Fruit fly (Drosophila melanogaster) whole organism, embryonic: ENCODE data around the gene PGAP2.

ENCODE experiments used
- Ada2b ChIP-seq: fragments of 200-800 bp; sonication (Bioruptor generic); IDR thresholded peaks from 2 replicates; pipeline ENCODE4 v1.3.6; 2022; ENCODE audit warnings: missing biosample characterization, missing genetic modification characterization
- Aef1 ChIP-seq: fragments of 200-800 bp; sonication (Bioruptor generic); IDR thresholded peaks from 3 replicates; pipeline ENCODE4 v1.3.6; 2022; ENCODE audit warnings: missing biosample characterization, missing genetic modification characterization
- CG11560 ChIP-seq: fragments of 200-800 bp; sonication (Bioruptor generic); IDR thresholded peaks from 3 replicates; pipeline ENCODE4 v1.3.6; 2022; ENCODE audit warnings: missing biosample characterization, missing genetic modification characterization
- CG11723 ChIP-seq: fragments of 200-800 bp; sonication (Bioruptor generic); optimal IDR thresholded peaks from 2 replicates; lab custom pipeline; 2017; ENCODE audit warnings: missing biosample characterization, mild to moderate bottlenecking, missing genetic modification characterization
- CG12942 ChIP-seq: fragments of 200-800 bp; sonication (Bioruptor generic); optimal IDR thresholded peaks from 3 replicates; lab custom pipeline; 2016; ENCODE audit warnings: missing biosample characterization, missing genetic modification characterization
- CG14050 ChIP-seq: fragments of 200-800 bp; sonication (Bioruptor generic); IDR thresholded peaks from 3 replicates; pipeline ENCODE4 v1.3.6; 2022; ENCODE audit warnings: missing biosample characterization, missing genetic modification characterization
- CG15601 ChIP-seq: fragments of 200-800 bp; sonication (Bioruptor generic); optimal IDR thresholded peaks from 3 replicates; lab custom pipeline; 2019; ENCODE audit warnings: missing biosample characterization, mild to moderate bottlenecking, missing genetic modification characterization, moderate library complexity
- CG17186 ChIP-seq: fragments of 200-800 bp; sonication (Bioruptor generic); optimal IDR thresholded peaks from 3 replicates; lab custom pipeline; 2017; ENCODE audit warnings: missing biosample characterization, missing genetic modification reagents, missing genetic modification characterization
- CG2202 ChIP-seq: fragments of 200-800 bp; sonication (Bioruptor generic); optimal IDR thresholded peaks from 2 replicates; lab custom pipeline; 2018; ENCODE audit warnings: missing biosample characterization, mild to moderate bottlenecking, missing genetic modification characterization
- CG30431 ChIP-seq: fragments of 200-800 bp; sonication (Bioruptor generic); optimal IDR thresholded peaks from 2 replicates; lab custom pipeline; 2017; ENCODE audit warnings: missing biosample characterization, missing genetic modification characterization
- CG31388 ChIP-seq: fragments of 200-800 bp; sonication (Bioruptor generic); optimal IDR thresholded peaks from 2 replicates; lab custom pipeline; 2016; ENCODE audit warnings: missing biosample characterization, missing genetic modification characterization
- CG32532 ChIP-seq: fragments of 200-800 bp; sonication (Bioruptor generic); IDR thresholded peaks from 2 replicates; pipeline ENCODE4 v1.3.6; 2022; ENCODE audit warnings: missing biosample characterization, missing genetic modification characterization
- CG34224 ChIP-seq: fragments of 200-800 bp; sonication (Bioruptor generic); IDR thresholded peaks from 3 replicates; pipeline ENCODE4 v1.3.6; 2022; ENCODE audit warnings: missing biosample characterization, missing genetic modification characterization; ENCODE audit not compliant: partially characterized antibody
- CG3838 ChIP-seq: fragments of 200-800 bp; sonication (Bioruptor generic); optimal IDR thresholded peaks from 3 replicates; lab custom pipeline; 2016; ENCODE audit warnings: missing biosample characterization, missing genetic modification characterization
- CG4617 ChIP-seq: fragments of 200-800 bp; sonication (Bioruptor generic); optimal IDR thresholded peaks from 3 replicates; lab custom pipeline; 2016; ENCODE audit warnings: missing biosample characterization, missing genetic modification characterization, borderline replicate concordance
- CG4820 ChIP-seq: fragments of 200-800 bp; sonication (Bioruptor generic); optimal IDR thresholded peaks from 3 replicates; lab custom pipeline; 2016; ENCODE audit warnings: missing biosample characterization, missing genetic modification characterization
- CG6765 ChIP-seq: fragments of 200-800 bp; sonication (Bioruptor generic); optimal IDR thresholded peaks from 3 replicates; lab custom pipeline; 2017; ENCODE audit warnings: missing biosample characterization, mild to moderate bottlenecking, missing genetic modification characterization
- CG6791 ChIP-seq: fragments of 200-800 bp; sonication (Bioruptor generic); IDR thresholded peaks from 3 replicates; pipeline ENCODE4 v1.3.6; 2022; ENCODE audit warnings: missing biosample characterization, missing genetic modification characterization; ENCODE audit not compliant: partially characterized antibody
- CG6813 ChIP-seq: fragments of 200-800 bp; sonication (Bioruptor generic); optimal IDR thresholded peaks from 2 replicates; lab custom pipeline; 2017; ENCODE audit warnings: missing biosample characterization, missing genetic modification characterization, mild to moderate bottlenecking, moderate library complexity, missing genetic modification reagents
- CG8388 ChIP-seq: fragments of 200-800 bp; sonication (Bioruptor generic); optimal IDR thresholded peaks from 2 replicates; lab custom pipeline; 2019; ENCODE audit warnings: missing biosample characterization, mild to moderate bottlenecking, missing genetic modification characterization, moderate library complexity
- CG8924 ChIP-seq: fragments of 200-800 bp; optimal IDR thresholded peaks from 3 replicates; lab custom pipeline; 2019; ENCODE audit warnings: missing biosample characterization, mild to moderate bottlenecking, missing genetic modification characterization, moderate library complexity
- CG9876 ChIP-seq: fragments of 200-800 bp; sonication (Bioruptor generic); optimal IDR thresholded peaks from 2 replicates; lab custom pipeline; 2016; ENCODE audit warnings: missing biosample characterization, missing genetic modification characterization
- D19B ChIP-seq: fragments of 200-800 bp; sonication (Bioruptor generic); optimal IDR thresholded peaks from 2 replicates; lab custom pipeline; 2017; ENCODE audit warnings: missing biosample characterization, mild to moderate bottlenecking, missing genetic modification characterization
- H2.0 ChIP-seq: fragments of 200-800 bp; sonication (Bioruptor generic); IDR thresholded peaks from 2 replicates; pipeline ENCODE4 v1.3.6; 2022; ENCODE audit warnings: missing biosample characterization, missing genetic modification characterization
- HLH4C ChIP-seq: fragments of 200-800 bp; sonication (Bioruptor generic); IDR thresholded peaks from 3 replicates; pipeline ENCODE4 v1.3.6; 2022; ENCODE audit warnings: missing biosample characterization, missing genetic modification characterization; ENCODE audit not compliant: partially characterized antibody
- Hmx ChIP-seq: fragments of 200-800 bp; sonication (Bioruptor generic); optimal IDR thresholded peaks from 2 replicates; lab custom pipeline; 2016; ENCODE audit warnings: missing biosample characterization, missing genetic modification characterization
- Hr3 ChIP-seq: fragments of 200-800 bp; sonication (Bioruptor generic); optimal IDR thresholded peaks from 3 replicates; lab custom pipeline; 2016; ENCODE audit warnings: missing biosample characterization, missing genetic modification characterization
- Lhr ChIP-seq: fragments of 200-800 bp; sonication (Bioruptor generic); optimal IDR thresholded peaks from 3 replicates; lab custom pipeline; 2017; ENCODE audit warnings: mild to moderate bottlenecking, missing biosample characterization, missing genetic modification reagents, missing genetic modification characterization
- Mrtf ChIP-seq: fragments of 200-800 bp; sonication (Bioruptor generic); IDR thresholded peaks from 3 replicates; pipeline ENCODE4 v1.3.6; 2022; ENCODE audit warnings: missing biosample characterization, missing genetic modification characterization
- NC2β ChIP-seq: fragments of 200-800 bp; sonication (Bioruptor generic); optimal IDR thresholded peaks from 2 replicates; lab custom pipeline; 2016; ENCODE audit warnings: missing biosample characterization, missing genetic modification characterization
- Oli ChIP-seq: fragments of 200-800 bp; sonication (Bioruptor generic); optimal IDR thresholded peaks from 2 replicates; lab custom pipeline; 2018; ENCODE audit warnings: missing biosample characterization, mild to moderate bottlenecking, missing genetic modification characterization, moderate library complexity
- Side ChIP-seq: fragments of 200-800 bp; sonication (Bioruptor generic); optimal IDR thresholded peaks from 2 replicates; lab custom pipeline; 2016; ENCODE audit warnings: missing biosample characterization, missing genetic modification characterization
- Sin3A ChIP-seq: fragments of >200 bp; optimal IDR thresholded peaks from 2 replicates; lab custom pipeline; 2018
- Sry-δ ChIP-seq: fragments of 200-800 bp; sonication (Bioruptor generic); optimal IDR thresholded peaks from 2 replicates; lab custom pipeline; 2016; ENCODE audit warnings: missing biosample characterization, missing genetic modification characterization
- Ssrp ChIP-seq: fragments of 200-800 bp; sonication (Bioruptor generic); optimal IDR thresholded peaks from 2 replicates; lab custom pipeline; 2018; ENCODE audit warnings: missing biosample characterization, mild to moderate bottlenecking, missing genetic modification characterization, moderate library complexity
- Xrp1 ChIP-seq: fragments of 200-800 bp; sonication (Bioruptor generic); IDR thresholded peaks from 2 replicates; pipeline ENCODE4 v1.3.6; 2022; ENCODE audit warnings: missing biosample characterization, missing genetic modification characterization
- amos ChIP-seq: fragments of 200-800 bp; sonication (Bioruptor generic); IDR thresholded peaks from 2 replicates; pipeline ENCODE4 v1.3.6; 2022; ENCODE audit warnings: missing biosample characterization, missing genetic modification characterization; ENCODE audit not compliant: partially characterized antibody
- chinmo ChIP-seq: fragments of 200-800 bp; sonication (Bioruptor generic); IDR thresholded peaks from 4 replicates; pipeline ENCODE4 v1.3.6; 2022; ENCODE audit warnings: missing biosample characterization, missing genetic modification characterization; ENCODE audit not compliant: partially characterized antibody
- crp ChIP-seq, 2 experiments: fragments of 200-800 bp; sonication (Bioruptor generic); optimal IDR thresholded peaks; 2 replicates in 1 of 2; 3 replicates in 1 of 2; lab custom pipeline; 2017; ENCODE audit warnings: missing biosample characterization in 2 of 2, missing genetic modification characterization in 2 of 2, mild to moderate bottlenecking in 1 of 2, moderate library complexity in 1 of 2
- dm ChIP-seq: fragments of 200-800 bp; sonication (Bioruptor generic); optimal IDR thresholded peaks from 3 replicates; lab custom pipeline; 2016; ENCODE audit warnings: missing biosample characterization, missing genetic modification characterization
- dmrt11E ChIP-seq: fragments of 200-800 bp; sonication (Bioruptor generic); optimal IDR thresholded peaks from 3 replicates; lab custom pipeline; 2018; ENCODE audit warnings: missing biosample characterization, mild to moderate bottlenecking, missing genetic modification characterization, moderate library complexity
- kni ChIP-seq: fragments of 200-800 bp; sonication (Bioruptor generic); optimal IDR thresholded peaks from 3 replicates; lab custom pipeline; 2017; ENCODE audit warnings: mild to moderate bottlenecking, missing biosample characterization, missing genetic modification reagents, missing genetic modification characterization
- knrl ChIP-seq: fragments of 200-800 bp; sonication (Bioruptor generic); IDR thresholded peaks from 3 replicates; pipeline ENCODE4 v1.3.6; 2022; ENCODE audit warnings: missing biosample characterization, missing genetic modification characterization; ENCODE audit not compliant: partially characterized antibody
- lmd ChIP-seq: fragments of 200-800 bp; sonication (Bioruptor generic); IDR thresholded peaks from 2 replicates; pipeline ENCODE4 v1.3.6; 2022; ENCODE audit warnings: missing biosample characterization, missing genetic modification characterization
- pan ChIP-seq, 4 experiments: fragments of >200 bp in 3 of 4; fragments of 200-800 bp in 1 of 4; sonication (Bioruptor generic) in 1 of 4; optimal IDR thresholded peaks in 3 of 4; IDR thresholded peaks in 1 of 4; 2 replicates each; pipeline versions ENCODE4 v1.3.6 to Lab custom; 2017 to 2022; ENCODE audit warnings: missing biosample characterization in 2 of 4, missing genetic modification characterization in 2 of 4, mixed read lengths in 1 of 4
- tll ChIP-seq, 2 experiments: fragments of 200-800 bp in 1 of 2; fragments of >200 bp in 1 of 2; sonication (Bioruptor generic) in 1 of 2; optimal IDR thresholded peaks; 2 replicates each; lab custom pipeline; 2017 to 2019; ENCODE audit warnings: missing biosample characterization in 2 of 2, missing genetic modification characterization in 2 of 2, mild to moderate bottlenecking in 1 of 2, moderate library complexity in 1 of 2
- unc-4 ChIP-seq: fragments of 200-800 bp; sonication (Bioruptor generic); IDR thresholded peaks from 2 replicates; pipeline ENCODE4 v1.3.6; 2022; ENCODE audit warnings: missing biosample characterization, missing genetic modification characterization; ENCODE audit not compliant: partially characterized antibody
- yki ChIP-seq: fragments of >200 bp; optimal IDR thresholded peaks from 3 replicates; lab custom pipeline; 2018
- zfh1 ChIP-seq: fragments of 200-800 bp; sonication (Bioruptor generic); IDR thresholded peaks from 3 replicates; pipeline ENCODE4 v1.3.6; 2022; ENCODE audit warnings: missing biosample characterization, missing genetic modification characterization

The PGAP2 gene

DNA sequence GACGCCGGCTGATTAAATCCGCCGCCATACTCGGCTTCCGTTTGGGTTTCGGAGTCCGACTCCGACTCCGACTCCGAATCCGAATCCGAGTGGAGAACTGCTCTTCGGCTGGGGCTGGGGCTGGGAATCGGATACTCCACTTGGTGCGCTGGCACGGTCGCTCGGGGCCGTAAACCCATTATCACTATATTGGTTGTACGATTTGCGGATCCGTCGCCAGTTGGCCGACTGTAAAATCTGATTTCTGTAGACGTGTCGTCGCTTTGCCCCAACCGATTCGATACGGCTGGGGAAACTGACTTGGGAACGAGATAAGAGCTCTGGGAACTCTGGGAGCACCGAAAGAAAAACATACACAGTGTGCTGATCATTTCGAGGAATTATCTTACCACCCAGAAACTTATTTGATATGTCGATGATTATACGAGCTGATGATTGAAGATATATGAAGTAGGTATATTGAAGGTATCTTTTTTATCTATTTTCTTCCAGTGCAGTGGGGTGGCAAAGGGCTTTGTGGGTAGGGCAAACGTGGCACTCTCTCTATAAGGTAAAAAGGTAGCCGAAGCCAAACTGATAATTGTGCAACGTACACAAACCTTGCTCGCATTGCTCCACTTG, 38.7 kb upstream of the PGAP2 start (continued):
- peak; percentile 44; the same call in 1 of the 3 replicates for TF ChIP-seq Mrtf (GFP tag; lab: Robert Waterston, UW)
- peak; percentile 41 for TF ChIP-seq NC2β (GFP tag; lab: Kevin White, UChicago)
- TF ChIP-seq CG11723 = no peak
- peak; percentile 8 for TF ChIP-seq Side
- no peak for TF ChIP-seq yki (lab: Kevin White, UChicago)
- no peak for TF ChIP-seq pan (optimal IDR thresholded peaks at IDR 0.05; lab: Kevin White, UChicago)
- peak in 1 of 2 experiments; percentile 56 for TF ChIP-seq pan (GFP tag; optimal IDR thresholded peaks at IDR 0.05 in 1 of 2, IDR thresholded peaks at IDR 0.05 in 1 of 2)
- TF ChIP-seq Lhr (GFP tag; lab: Kevin White, UChicago) = no peak
- no peak for TF ChIP-seq CG30431 (GFP tag; lab: Kevin White, UChicago)
- no peak for TF ChIP-seq HLH4C (GFP tag; lab: Robert Waterston, UW)
- TF ChIP-seq D19B = no peak
- TF ChIP-seq CG8924 (tag; lab: Kevin White, UChicago) = peak; percentile 73
- TF ChIP-seq lmd (GFP tag; lab: Robert Waterston, UW) = peak; percentile 44
- TF ChIP-seq unc-4 = no peak
- peak; percentile 25 for TF ChIP-seq dmrt11E (tag; lab: Kevin White, UChicago)
- no peak for TF ChIP-seq CG31388 (GFP tag; lab: Kevin White, UChicago)
- no peak for TF ChIP-seq CG9876 (GFP tag; lab: Kevin White, UChicago)
- TF ChIP-seq CG34224 (GFP tag; lab: Robert Waterston, UW) = no peak
- no peak for TF ChIP-seq dm (GFP tag; lab: Kevin White, UChicago)
- no peak for TF ChIP-seq crp (GFP tag; optimal IDR thresholded peaks at IDR 0.05; lab: Kevin White, UChicago)
- no peak for TF ChIP-seq Ada2b (GFP tag; lab: Robert Waterston, UW)
- TF ChIP-seq CG17186 (GFP tag; lab: Kevin White, UChicago) = no peak
- no peak for TF ChIP-seq CG6791 (GFP tag; lab: Robert Waterston, UW)
- TF ChIP-seq Hmx = no peak
- no peak for TF ChIP-seq amos (GFP tag; lab: Robert Waterston, UW)
- TF ChIP-seq CG6765 = no peak
- no peak for TF ChIP-seq CG4820 (GFP tag; lab: Kevin White, UChicago)
- TF ChIP-seq CG3838 = no peak
- peak; percentile 33 for TF ChIP-seq CG8388 (GFP tag; lab: Kevin White, UChicago)
- no peak for TF ChIP-seq Sin3A (lab: Kevin White, UChicago)
- peak; percentile 48 for TF ChIP-seq Oli (tag; lab: Kevin White, UChicago)
- no peak for TF ChIP-seq CG4617
- TF ChIP-seq Sry-δ = no peak
- TF ChIP-seq Aef1 (GFP tag; lab: Robert Waterston, UW) = peak; percentile 57; the same call in 2 of the 3 replicates
- peak; percentile 13; the same call in 1 of the 2 replicates for TF ChIP-seq CG32532 (GFP tag; lab: Robert Waterston, UW)
- no peak for TF ChIP-seq kni
- no peak for TF ChIP-seq CG12942 (GFP tag; lab: Kevin White, UChicago)
- TF ChIP-seq zfh1 (GFP tag; lab: Robert Waterston, UW) = peak; percentile 56; the same call in 1 of the 3 replicates
- 0 out of 4 replicates have a peak, but pooled peaks have one; percentile 53 for TF ChIP-seq chinmo (GFP tag; lab: Robert Waterston, UW)
- TF ChIP-seq CG15601 (tag; lab: Kevin White, UChicago) = peak; percentile 20
- TF ChIP-seq CG6813 (GFP tag; lab: Kevin White, UChicago) = peak; percentile 41
- peak; percentile 37 for TF ChIP-seq Ssrp (tag; lab: Kevin White, UChicago)
- peak; percentile 42 for TF ChIP-seq Hr3 (GFP tag; lab: Kevin White, UChicago)
- TF ChIP-seq Xrp1 (GFP tag; lab: Robert Waterston, UW) = peak; percentile 64; the same call in 1 of the 2 replicates
- no peak for TF ChIP-seq CG2202 (tag; lab: Kevin White, UChicago)
- TF ChIP-seq CG14050 (GFP tag; lab: Robert Waterston, UW) = no peak
- TF ChIP-seq knrl = no peak
- TF ChIP-seq H2.0 (GFP tag; lab: Robert Waterston, UW) = peak; percentile 41; the same call in 1 of the 2 replicates
- TF ChIP-seq tll (GFP tag; optimal IDR thresholded peaks at IDR 0.05; lab: Kevin White, UChicago) = no peak
- TF ChIP-seq CG11560 (tag; lab: Robert Waterston, UW) = no peak
